Worm (Caenorhabditis elegans) whole organism, late embryonic: ENCODE results near the gene F56D6.8.

Source experiments
- ama-1 ChIP-seq: fragments of 150-350 bp; optimal IDR thresholded peaks from 2 replicates; lab custom pipeline; 2014
- ceh-9 ChIP-seq: sonication (generic microtip); optimal IDR thresholded peaks from 2 replicates; lab custom pipeline; 2016; ENCODE audit warnings: mild to moderate bottlenecking, missing genetic modification characterization, inconsistent platforms, missing compliant biosample characterization
- dmd-4 ChIP-seq: sonication (generic microtip); optimal IDR thresholded peaks from 2 replicates; lab custom pipeline; 2016; ENCODE audit warnings: borderline replicate concordance, missing genetic modification characterization, missing compliant biosample characterization
- fkh-10 ChIP-seq: fragments of 150-350 bp; optimal IDR thresholded peaks from 2 replicates; lab custom pipeline; 2014; ENCODE audit warnings: missing biosample characterization, missing genetic modification reagents, missing genetic modification characterization
- hlh-8 ChIP-seq: sonication (generic microtip); optimal IDR thresholded peaks from 2 replicates; lab custom pipeline; 2016; ENCODE audit warnings: missing genotype, missing genetic modification characterization, missing compliant biosample characterization
- nfya-1 ChIP-seq: sonication (generic microtip); optimal IDR thresholded peaks from 2 replicates; lab custom pipeline; 2017; ENCODE audit warnings: missing genetic modification characterization, mild to moderate bottlenecking, missing compliant biosample characterization, antibody characterized with exemption, moderate library complexity
- nhr-11 ChIP-seq: fragments of 150-350 bp; optimal IDR thresholded peaks from 2 replicates; lab custom pipeline; 2014; ENCODE audit warnings: missing biosample characterization, missing genetic modification characterization
- pat-9 ChIP-seq: fragments of 200-800 bp; sonication (Bioruptor generic); optimal IDR thresholded peaks from 2 replicates; lab custom pipeline; 2018; ENCODE audit warnings: mild to moderate bottlenecking, missing genetic modification characterization, moderate library complexity, missing compliant biosample characterization
- pha-2 ChIP-seq: sonication (generic microtip); optimal IDR thresholded peaks from 2 replicates; lab custom pipeline; 2017; ENCODE audit warnings: mild to moderate bottlenecking, missing genetic modification characterization, missing compliant biosample characterization
- pha-4 ChIP-seq: fragments of 150-350 bp; optimal IDR thresholded peaks from 2 replicates; lab custom pipeline; 2018; ENCODE audit warnings: missing biosample characterization, missing genetic modification reagents, missing genetic modification characterization
- ref-2 ChIP-seq: sonication (generic microtip); optimal IDR thresholded peaks from 2 replicates; lab custom pipeline; 2016; ENCODE audit warnings: missing genetic modification characterization, missing compliant biosample characterization
- unc-86 ChIP-seq: sonication (generic microtip); optimal IDR thresholded peaks from 2 replicates; lab custom pipeline; 2016; ENCODE audit warnings: missing genetic modification characterization, missing compliant biosample characterization
- zip-5 ChIP-seq: sonication (generic microtip); optimal IDR thresholded peaks from 2 replicates; lab custom pipeline; 2016; ENCODE audit warnings: missing genetic modification characterization, missing compliant biosample characterization

DNA sequence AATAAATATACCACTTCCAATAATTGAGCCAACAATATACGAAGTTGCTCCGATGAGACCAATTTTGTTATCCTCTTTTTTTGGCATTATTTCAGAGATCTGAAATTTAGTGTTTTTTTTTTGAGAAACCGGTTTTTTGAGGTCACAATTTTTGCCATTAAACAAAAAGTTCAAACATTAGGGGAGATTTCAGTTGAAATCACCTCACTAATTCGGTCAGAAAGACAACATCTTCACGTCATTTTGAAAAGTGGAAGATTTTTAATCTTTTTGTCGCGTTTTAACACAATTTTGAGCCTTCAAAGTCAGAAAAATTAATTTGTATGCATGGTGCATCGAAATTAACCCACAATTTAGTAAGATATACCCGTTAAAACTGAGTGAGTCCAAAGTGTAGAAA is 29.3 kb downstream of the F56D6.8 start, which contains the start of gene aat-8:
- TF ChIP-seq pat-9 (tag; lab: Kevin White, UChicago) (no peak), zip-5 (no peak), hlh-8 (tag; lab: Kevin White, UChicago) (no peak), pha-2 (tag; lab: Kevin White, UChicago) (no peak), nfya-1 (tag; lab: Kevin White, UChicago) (no peak), ama-1 (no peak), unc-86 (tag; lab: Kevin White, UChicago) (no peak), dmd-4 (tag; lab: Kevin White, UChicago) (no peak), nhr-11 (tag; lab: Kevin White, UChicago) (no peak), pha-4 (no peak), ref-2 (tag; lab: Kevin White, UChicago) (no peak), fkh-10 (GFP tag; lab: Kevin White, UChicago) (no peak), ceh-9 (tag; lab: Kevin White, UChicago) (no peak)
